Worm (Caenorhabditis elegans) whole organism, late embryonic: ENCODE measurements around the gene F28A10.13.

Experiments used
- ceh-18 ChIP-seq: sonication (generic microtip); optimal IDR thresholded peaks from 2 replicates; lab custom pipeline; 2016; ENCODE audit warnings: missing genetic modification characterization, missing compliant biosample characterization
- ceh-34 ChIP-seq: sonication (generic microtip); optimal IDR thresholded peaks from 2 replicates; lab custom pipeline; 2016; ENCODE audit warnings: mild to moderate bottlenecking, missing genetic modification characterization, missing compliant biosample characterization
- fax-1 ChIP-seq: sonication (generic microtip); optimal IDR thresholded peaks from 2 replicates; lab custom pipeline; 2016; ENCODE audit warnings: missing genotype, missing genetic modification characterization, missing compliant biosample characterization
- lin-11 ChIP-seq: fragments of 200-800 bp; sonication (Bioruptor generic); optimal IDR thresholded peaks from 2 replicates; lab custom pipeline; 2018; ENCODE audit warnings: mild to moderate bottlenecking, missing genetic modification characterization, missing compliant biosample characterization
- nhr-11 ChIP-seq: fragments of 150-350 bp; optimal IDR thresholded peaks from 2 replicates; lab custom pipeline; 2014; ENCODE audit warnings: missing biosample characterization, missing genetic modification characterization

DNA sequence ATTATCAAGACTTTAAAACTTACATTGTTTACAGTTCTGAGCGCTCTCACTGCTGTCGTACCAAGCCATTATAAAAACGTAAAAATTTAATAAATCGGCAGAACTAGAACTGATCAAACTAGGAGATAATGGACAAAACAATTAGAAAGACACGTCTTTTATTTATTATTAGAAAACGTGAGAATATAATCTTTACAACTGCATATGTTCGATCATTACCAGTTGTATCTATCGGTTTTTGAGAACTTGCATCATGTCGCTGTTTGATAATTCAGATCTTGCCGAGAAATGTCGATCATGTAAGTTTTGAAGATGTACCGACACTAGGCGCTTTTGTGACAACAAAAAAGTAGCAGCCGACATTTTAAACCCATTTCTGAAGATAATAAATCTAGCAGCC lies 3.0 kb upstream of the F28A10.13 start, which contains the start of gene F28A10.7:
- no peak for TF ChIP-seq ceh-18 (tag; lab: Kevin White, UChicago)
- TF ChIP-seq nhr-11 (tag; lab: Kevin White, UChicago), result no peak
- TF ChIP-seq ceh-34, result no peak
- TF ChIP-seq lin-11 (tag; lab: Kevin White, UChicago), result no peak
- TF ChIP-seq fax-1, result no peak
